Worm (Caenorhabditis elegans) whole organism, L4/young adult: Measurements from ENCODE around the gene C01G10.18.
A peak's percentile ranks its signal among the peaks of the same experiment; 100 is the strongest.

Source experiments
- dao-5 ChIP-seq: sonication (generic microtip); optimal IDR thresholded peaks from 2 replicates; lab custom pipeline; 2016; ENCODE audit warnings: missing genotype, missing genetic modification characterization, moderate library complexity, missing compliant biosample characterization
- him-1 ChIP-seq: sonication (generic microtip); optimal IDR thresholded peaks from 2 replicates; lab custom pipeline; 2016; ENCODE audit warnings: missing genotype, missing genetic modification reagents, missing genetic modification characterization, missing compliant biosample characterization

DNA sequence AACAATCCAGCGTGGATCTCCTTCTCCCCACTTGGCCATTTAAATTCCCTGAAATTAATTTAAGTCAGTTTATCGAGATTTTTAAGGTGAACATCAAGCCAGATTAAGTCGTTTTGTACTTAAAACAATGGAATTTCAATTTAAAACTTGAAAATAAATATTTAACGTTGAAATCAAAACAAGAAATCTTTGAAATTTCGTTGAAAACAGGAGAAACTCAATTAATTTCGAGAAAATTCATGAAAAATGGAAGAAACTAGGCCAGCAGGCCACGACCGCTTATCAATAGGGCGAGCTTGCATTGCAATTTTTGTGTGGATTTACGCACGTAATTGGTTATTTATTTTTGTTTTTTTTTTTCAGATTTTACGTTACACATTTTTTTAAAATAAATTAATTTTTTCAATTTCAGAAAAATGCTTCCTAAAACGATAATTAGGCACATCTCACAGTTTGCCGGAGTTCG lies 3.1 kb downstream of the C01G10.18 start, which contains the start of the genes ahsa-1 and C01G10.7:
- TF ChIP-seq him-1 (tag; lab: Kevin White, UChicago): peak; percentile 88
- no peak for TF ChIP-seq dao-5 (tag; lab: Kevin White, UChicago)
